Fruit fly (Drosophila melanogaster) whole organism, embryonic: ENCODE data around the gene Apoltp.

Experiments used
- Aef1 ChIP-seq: fragments of 200-800 bp; sonication (Bioruptor generic); IDR thresholded peaks from 3 replicates; pipeline ENCODE4 v1.3.6; 2022; ENCODE audit warnings: missing biosample characterization, missing genetic modification characterization
- Atf3 ChIP-seq: fragments of 200-800 bp; sonication (Bioruptor generic); optimal IDR thresholded peaks from 3 replicates; lab custom pipeline; 2016; ENCODE audit warnings: missing biosample characterization, missing genetic modification characterization
- B-H1 ChIP-seq: fragments of 200-800 bp; sonication (Bioruptor generic); IDR thresholded peaks from 3 replicates; pipeline ENCODE4 v1.3.6; 2022; ENCODE audit warnings: missing biosample characterization, missing genetic modification characterization
- BtbVII ChIP-seq: fragments of 200-800 bp; sonication (Bioruptor generic); optimal IDR thresholded peaks from 3 replicates; lab custom pipeline; 2017; ENCODE audit warnings: missing biosample characterization, mild to moderate bottlenecking, missing genetic modification characterization
- CG14965 ChIP-seq: fragments of 200-800 bp; sonication (Bioruptor generic); optimal IDR thresholded peaks from 2 replicates; lab custom pipeline; 2016; ENCODE audit warnings: missing biosample characterization, missing genetic modification characterization, borderline replicate concordance
- CG16863 ChIP-seq: fragments of 200-800 bp; sonication (Bioruptor generic); optimal IDR thresholded peaks from 3 replicates; lab custom pipeline; 2016; ENCODE audit warnings: missing biosample characterization, missing genetic modification characterization
- CG18476 ChIP-seq: fragments of 200-800 bp; sonication (Bioruptor generic); optimal IDR thresholded peaks from 2 replicates; lab custom pipeline; 2016; ENCODE audit warnings: missing biosample characterization, mild to moderate bottlenecking, missing genetic modification characterization
- CG18619 ChIP-seq: fragments of 200-800 bp; sonication (Bioruptor generic); optimal IDR thresholded peaks from 3 replicates; lab custom pipeline; 2017; ENCODE audit warnings: missing biosample characterization, mild to moderate bottlenecking, missing genetic modification characterization
- CG30403 ChIP-seq: fragments of 200-800 bp; sonication (Bioruptor generic); optimal IDR thresholded peaks from 3 replicates; lab custom pipeline; 2016; ENCODE audit warnings: missing biosample characterization, missing genetic modification characterization
- CG31441 ChIP-seq: fragments of 200-800 bp; sonication (Bioruptor generic); IDR thresholded peaks from 2 replicates; pipeline ENCODE4 v1.3.6; 2022; ENCODE audit warnings: missing biosample characterization, missing genetic modification characterization
- CG3281 ChIP-seq: fragments of 200-800 bp; sonication (Bioruptor generic); optimal IDR thresholded peaks from 3 replicates; lab custom pipeline; 2017; ENCODE audit warnings: missing biosample characterization, mild to moderate bottlenecking, missing genetic modification characterization
- CG4424 ChIP-seq: fragments of 200-800 bp; sonication (Bioruptor generic); optimal IDR thresholded peaks from 3 replicates; lab custom pipeline; 2016; ENCODE audit warnings: missing biosample characterization, missing genetic modification characterization
- CG4617 ChIP-seq: fragments of 200-800 bp; sonication (Bioruptor generic); optimal IDR thresholded peaks from 3 replicates; lab custom pipeline; 2016; ENCODE audit warnings: missing biosample characterization, missing genetic modification characterization, borderline replicate concordance
- CG6254 ChIP-seq: fragments of 200-800 bp; sonication (Bioruptor generic); optimal IDR thresholded peaks from 3 replicates; lab custom pipeline; 2017; ENCODE audit warnings: mild to moderate bottlenecking, missing biosample characterization, missing genetic modification reagents, missing genetic modification characterization
- CG6689 ChIP-seq: fragments of 200-800 bp; sonication (Bioruptor generic); IDR thresholded peaks from 2 replicates; pipeline ENCODE4 v1.3.6; 2022; ENCODE audit warnings: missing biosample characterization, missing genetic modification characterization
- CG7357 ChIP-seq: fragments of 200-800 bp; sonication (Bioruptor generic); IDR thresholded peaks from 3 replicates; pipeline ENCODE4 v1.3.6; 2022; ENCODE audit warnings: missing biosample characterization, missing genetic modification characterization
- CG7987 ChIP-seq: fragments of 200-800 bp; sonication (Bioruptor generic); optimal IDR thresholded peaks from 2 replicates; lab custom pipeline; 2018; ENCODE audit warnings: missing biosample characterization, mild to moderate bottlenecking, missing genetic modification characterization, moderate library complexity
- CG8478 ChIP-seq: fragments of >200 bp; optimal IDR thresholded peaks from 2 replicates; lab custom pipeline; 2018
- Dll ChIP-seq: fragments of 200-800 bp; sonication (Bioruptor generic); IDR thresholded peaks from 4 replicates; pipeline ENCODE4 v1.3.6; 2022; ENCODE audit warnings: missing biosample characterization, missing genetic modification characterization; ENCODE audit not compliant: partially characterized antibody
- Ets97D ChIP-seq: fragments of 200-800 bp; sonication (Bioruptor generic); optimal IDR thresholded peaks from 3 replicates; lab custom pipeline; 2016; ENCODE audit warnings: missing biosample characterization, missing genetic modification characterization
- MESR4 ChIP-seq: fragments of 200-800 bp; sonication (Bioruptor generic); optimal IDR thresholded peaks from 2 replicates; lab custom pipeline; 2018; ENCODE audit warnings: missing biosample characterization, mild to moderate bottlenecking, missing genetic modification characterization, moderate library complexity
- Mad ChIP-seq: fragments of 200-800 bp; sonication (Bioruptor generic); optimal IDR thresholded peaks from 2 replicates; lab custom pipeline; 2016; ENCODE audit warnings: missing biosample characterization, missing genetic modification characterization
- Myb ChIP-seq: fragments of 200-800 bp; sonication (Bioruptor generic); optimal IDR thresholded peaks from 2 replicates; lab custom pipeline; 2016; ENCODE audit warnings: missing biosample characterization, missing genetic modification characterization
- Nf-YB ChIP-seq: fragments of 200-800 bp; sonication (Bioruptor generic); optimal IDR thresholded peaks from 3 replicates; lab custom pipeline; 2019; ENCODE audit warnings: missing biosample characterization, mild to moderate bottlenecking, missing genetic modification characterization, moderate library complexity
- Sox100B ChIP-seq: fragments of 200-800 bp; sonication (Bioruptor generic); optimal IDR thresholded peaks from 3 replicates; lab custom pipeline; 2018; ENCODE audit warnings: missing biosample characterization, mild to moderate bottlenecking, missing genetic modification characterization
- Sry-β ChIP-seq: fragments of 200-800 bp; sonication (Bioruptor generic); optimal IDR thresholded peaks from 2 replicates; lab custom pipeline; 2018; ENCODE audit warnings: missing biosample characterization, mild to moderate bottlenecking, missing genetic modification characterization, moderate library complexity
- Tbp ChIP-seq: fragments of >200 bp; optimal IDR thresholded peaks from 2 replicates; lab custom pipeline; 2018; ENCODE audit warnings: missing biosample characterization, missing genetic modification characterization
- Trl ChIP-seq, 3 experiments: fragments of >200 bp in 2 of 3; fragments of 200-800 bp in 1 of 3; sonication (Bioruptor generic) in 1 of 3; optimal IDR thresholded peaks; 2 replicates in 1 of 3; 3 replicates in 2 of 3; lab custom pipeline; 2016 to 2017; ENCODE audit warnings: missing biosample characterization in 1 of 3, missing genetic modification characterization in 1 of 3
- amos ChIP-seq: fragments of 200-800 bp; sonication (Bioruptor generic); IDR thresholded peaks from 2 replicates; pipeline ENCODE4 v1.3.6; 2022; ENCODE audit warnings: missing biosample characterization, missing genetic modification characterization; ENCODE audit not compliant: partially characterized antibody
- bowl ChIP-seq: fragments of 200-800 bp; sonication (Bioruptor generic); IDR thresholded peaks from 2 replicates; pipeline ENCODE4 v1.3.6; 2022; ENCODE audit warnings: missing biosample characterization, missing genetic modification characterization
- emc ChIP-seq: fragments of 200-800 bp; sonication (Bioruptor generic); optimal IDR thresholded peaks from 2 replicates; lab custom pipeline; 2016; ENCODE audit warnings: missing biosample characterization, missing genetic modification characterization
- exex ChIP-seq: fragments of 200-800 bp; sonication (Bioruptor generic); optimal IDR thresholded peaks from 4 replicates; lab custom pipeline; 2018; ENCODE audit warnings: missing biosample characterization, mild to moderate bottlenecking, missing genetic modification characterization, moderate library complexity
- fd102C ChIP-seq: fragments of 200-800 bp; sonication (Bioruptor generic); optimal IDR thresholded peaks from 2 replicates; lab custom pipeline; 2018; ENCODE audit warnings: missing biosample characterization, mild to moderate bottlenecking, missing genetic modification characterization, moderate library complexity
- fru ChIP-seq: fragments of >200 bp; optimal IDR thresholded peaks from 2 replicates; lab custom pipeline; 2017
- ftz-f1 ChIP-seq: fragments of 200-800 bp; sonication (Bioruptor generic); optimal IDR thresholded peaks from 2 replicates; lab custom pipeline; 2016; ENCODE audit warnings: missing biosample characterization, missing genetic modification characterization
- gfzf ChIP-seq: fragments of 200-800 bp; sonication (Bioruptor generic); optimal IDR thresholded peaks from 2 replicates; lab custom pipeline; 2016; ENCODE audit warnings: missing biosample characterization, mild to moderate bottlenecking, missing genetic modification characterization, moderate library complexity
- gro ChIP-seq: fragments of 200-800 bp; sonication (Bioruptor generic); optimal IDR thresholded peaks from 2 replicates; lab custom pipeline; 2016; ENCODE audit warnings: missing biosample characterization, missing genetic modification characterization
- ind ChIP-seq: fragments of 200-800 bp; sonication (Bioruptor generic); optimal IDR thresholded peaks from 3 replicates; lab custom pipeline; 2016; ENCODE audit warnings: missing biosample characterization, missing genetic modification characterization
- lola ChIP-seq, 3 experiments: fragments of >200 bp in 2 of 3; fragments of 200-800 bp in 1 of 3; sonication (Bioruptor generic) in 1 of 3; optimal IDR thresholded peaks; 2 replicates each; lab custom pipeline; 2017 to 2019; ENCODE audit warnings: missing biosample characterization in 3 of 3, missing genetic modification characterization in 3 of 3, mild to moderate bottlenecking in 1 of 3, moderate library complexity in 1 of 3
- luna ChIP-seq: fragments of 200-800 bp; sonication (Bioruptor generic); optimal IDR thresholded peaks from 2 replicates; lab custom pipeline; 2016; ENCODE audit warnings: missing biosample characterization, missing genetic modification characterization
- prd ChIP-seq, 3 experiments: fragments of >200 bp in 2 of 3; fragments of 200-800 bp in 1 of 3; sonication (Bioruptor generic) in 1 of 3; optimal IDR thresholded peaks in 2 of 3; IDR thresholded peaks in 1 of 3; 2 replicates in 2 of 3; 3 replicates in 1 of 3; pipeline versions ENCODE4 v1.3.6 to Lab custom; 2017 to 2022; ENCODE audit warnings: missing biosample characterization in 1 of 3, missing genetic modification characterization in 1 of 3
- pzg ChIP-seq: fragments of 200-800 bp; sonication (Bioruptor generic); optimal IDR thresholded peaks from 3 replicates; lab custom pipeline; 2018; ENCODE audit warnings: missing biosample characterization, mild to moderate bottlenecking, missing genetic modification characterization, moderate library complexity
- repo ChIP-seq: fragments of 200-800 bp; sonication (Bioruptor generic); optimal IDR thresholded peaks from 2 replicates; lab custom pipeline; 2016; ENCODE audit warnings: missing biosample characterization, missing genetic modification characterization
- sd ChIP-seq: fragments of 200-800 bp; sonication (Bioruptor generic); optimal IDR thresholded peaks from 3 replicates; lab custom pipeline; 2018; ENCODE audit warnings: missing biosample characterization, mild to moderate bottlenecking, missing genetic modification characterization, moderate library complexity
- sens-2 ChIP-seq: fragments of 200-800 bp; sonication (Bioruptor generic); IDR thresholded peaks from 2 replicates; pipeline ENCODE4 v1.3.6; 2022; ENCODE audit warnings: missing biosample characterization, missing genetic modification characterization
- tgo ChIP-seq: fragments of 200-800 bp; sonication (Bioruptor generic); IDR thresholded peaks from 3 replicates; pipeline ENCODE4 v1.3.6; 2022; ENCODE audit warnings: missing biosample characterization, missing genetic modification characterization
- vfl ChIP-seq: fragments of 200-800 bp; sonication (Bioruptor generic); optimal IDR thresholded peaks from 2 replicates; lab custom pipeline; 2016; ENCODE audit warnings: missing biosample characterization, missing genetic modification characterization
- zfh1 ChIP-seq: fragments of 200-800 bp; sonication (Bioruptor generic); IDR thresholded peaks from 3 replicates; pipeline ENCODE4 v1.3.6; 2022; ENCODE audit warnings: missing biosample characterization, missing genetic modification characterization
- zfh2 ChIP-seq: fragments of 200-800 bp; sonication (Bioruptor generic); optimal IDR thresholded peaks from 2 replicates; lab custom pipeline; 2016; ENCODE audit warnings: missing biosample characterization, missing genetic modification characterization

The Apoltp gene

DNA sequence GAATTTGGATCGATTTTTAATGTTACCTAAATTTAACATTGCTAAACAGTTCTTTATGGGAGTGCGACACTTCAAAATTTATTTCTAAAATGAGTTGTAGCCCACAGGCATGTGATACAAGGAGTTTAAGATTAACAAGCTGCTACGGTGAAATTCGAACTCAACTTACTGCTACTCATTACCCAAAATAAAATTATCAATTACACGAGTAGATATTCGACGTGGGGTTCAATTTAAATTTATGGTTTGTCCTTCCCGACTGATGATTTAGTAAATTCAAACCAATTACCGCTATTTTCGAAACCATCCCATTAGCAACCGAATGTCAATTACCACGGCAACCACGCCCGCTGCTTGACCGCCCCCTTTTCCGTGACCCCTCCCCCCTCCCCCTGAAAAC is 8.8 kb upstream of the Apoltp start, which contains the start of gene CG31882:
CG31882 (minus strand) TSS at position 101 of the 400 bp plus-strand sequence.
- TF ChIP-seq CG16863 (no peak), Nf-YB (no peak)

DNA sequence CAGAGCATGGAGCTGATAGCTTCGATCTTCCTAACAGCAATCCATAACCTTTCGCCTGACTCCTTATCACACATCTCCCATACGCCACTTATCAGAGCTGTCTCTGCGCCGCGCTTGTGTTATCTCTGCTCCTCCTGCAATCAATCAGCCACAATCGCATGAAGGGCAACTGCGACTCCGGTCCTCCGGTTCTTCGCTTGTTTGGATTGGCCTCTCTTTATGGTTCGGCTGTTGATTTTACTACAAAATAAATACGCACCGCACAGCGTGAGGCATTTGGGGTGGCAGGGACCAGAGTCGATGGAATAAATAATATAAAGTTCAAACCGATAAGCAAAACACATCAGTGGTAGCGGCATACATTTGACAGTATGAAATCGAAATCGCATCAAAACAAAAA is 881 bp upstream of the Apoltp start:
- TF ChIP-seq CG30403 (GFP tag; lab: Kevin White, UChicago) = no peak
- TF ChIP-seq pzg (GFP tag; lab: Kevin White, UChicago) = no peak
- peak; percentile 25 for TF ChIP-seq repo (GFP tag; lab: Kevin White, UChicago)
- no peak for TF ChIP-seq emc (GFP tag; lab: Kevin White, UChicago)
- peak in 1 of 3 experiments; percentile 67 for TF ChIP-seq lola (GFP tag; optimal IDR thresholded peaks at IDR 0.05; lab: Kevin White, UChicago)
- TF ChIP-seq CG3281 = no peak
- no peak for TF ChIP-seq Aef1
- TF ChIP-seq MESR4 (GFP tag; lab: Kevin White, UChicago) = no peak
- TF ChIP-seq sens-2 (GFP tag; lab: Robert Waterston, UW) = 0 out of 2 replicates have a peak, but pooled peaks have one; percentile 37
- TF ChIP-seq zfh1 (GFP tag; lab: Robert Waterston, UW) = peak; percentile 89
- TF ChIP-seq exex (tag; lab: Kevin White, UChicago) = peak; percentile 20
- peak; percentile 72 for TF ChIP-seq Atf3 (GFP tag; lab: Kevin White, UChicago)
- TF ChIP-seq CG7987 = peak; percentile 81
- TF ChIP-seq ind (GFP tag; lab: Kevin White, UChicago) = no peak
- TF ChIP-seq Trl (optimal IDR thresholded peaks at IDR 0.05; lab: Kevin White, UChicago) = no peak
- TF ChIP-seq Trl (GFP tag; optimal IDR thresholded peaks at IDR 0.05; lab: Kevin White, UChicago) = peak; percentile 68
- TF ChIP-seq bowl (GFP tag; lab: Robert Waterston, UW) = no peak
- peak; percentile 59 for TF ChIP-seq CG6689 (GFP tag; lab: Robert Waterston, UW)
- peak; percentile 53 for TF ChIP-seq CG18619 (GFP tag; lab: Kevin White, UChicago)
- no peak for TF ChIP-seq prd (optimal IDR thresholded peaks at IDR 0.05; lab: Kevin White, UChicago)
- peak; percentile 69 for TF ChIP-seq prd (GFP tag; IDR thresholded peaks at IDR 0.05; lab: Robert Waterston, UW)
- no peak for TF ChIP-seq gro
- peak; percentile 57 for TF ChIP-seq Sox100B (GFP tag; lab: Kevin White, UChicago)
- TF ChIP-seq Dll (GFP tag; lab: Robert Waterston, UW) = no peak
- TF ChIP-seq fd102C (GFP tag; lab: Kevin White, UChicago) = peak; percentile 81
- peak; percentile 41 for TF ChIP-seq Sry-β (GFP tag; lab: Kevin White, UChicago)
- no peak; the same call in 2 of the 3 replicates for TF ChIP-seq B-H1 (GFP tag; lab: Robert Waterston, UW)
- TF ChIP-seq ftz-f1 (GFP tag; lab: Kevin White, UChicago) = no peak
- peak; percentile 8 for TF ChIP-seq Mad
- peak; percentile 55 for TF ChIP-seq CG14965 (GFP tag; lab: Kevin White, UChicago)
- no peak for TF ChIP-seq luna (GFP tag; lab: Kevin White, UChicago)
- TF ChIP-seq CG31441 (GFP tag; lab: Robert Waterston, UW) = peak; percentile 29; the same call in 1 of the 2 replicates
- TF ChIP-seq sd (tag; lab: Kevin White, UChicago) = no peak
- TF ChIP-seq zfh2 (GFP tag; lab: Kevin White, UChicago) = no peak
- peak; percentile 75 for TF ChIP-seq CG6254 (GFP tag; lab: Kevin White, UChicago)
- TF ChIP-seq fru = no peak
- TF ChIP-seq Ets97D = peak; percentile 44
- no peak for TF ChIP-seq Myb (GFP tag; lab: Kevin White, UChicago)
- TF ChIP-seq gfzf (GFP tag; lab: Kevin White, UChicago) = no peak
- TF ChIP-seq CG18476 (GFP tag; lab: Kevin White, UChicago) = peak; percentile 56
- TF ChIP-seq CG4424 = peak; percentile 52
- TF ChIP-seq tgo (GFP tag; lab: Robert Waterston, UW) = peak; percentile 34; the same call in 1 of the 3 replicates
- no peak for TF ChIP-seq vfl
- no peak for TF ChIP-seq Tbp (GFP tag; lab: Kevin White, UChicago)
- no peak for TF ChIP-seq CG8478 (lab: Kevin White, UChicago)
- no peak for TF ChIP-seq CG7357 (GFP tag; lab: Robert Waterston, UW)
- TF ChIP-seq amos (GFP tag; lab: Robert Waterston, UW) = no peak
- TF ChIP-seq CG4617 (GFP tag; lab: Kevin White, UChicago) = no peak
- TF ChIP-seq BtbVII (GFP tag; lab: Kevin White, UChicago) = peak; percentile 38
